Fruit fly (Drosophila melanogaster): ENCODE results near the gene CG6321.

DNA sequence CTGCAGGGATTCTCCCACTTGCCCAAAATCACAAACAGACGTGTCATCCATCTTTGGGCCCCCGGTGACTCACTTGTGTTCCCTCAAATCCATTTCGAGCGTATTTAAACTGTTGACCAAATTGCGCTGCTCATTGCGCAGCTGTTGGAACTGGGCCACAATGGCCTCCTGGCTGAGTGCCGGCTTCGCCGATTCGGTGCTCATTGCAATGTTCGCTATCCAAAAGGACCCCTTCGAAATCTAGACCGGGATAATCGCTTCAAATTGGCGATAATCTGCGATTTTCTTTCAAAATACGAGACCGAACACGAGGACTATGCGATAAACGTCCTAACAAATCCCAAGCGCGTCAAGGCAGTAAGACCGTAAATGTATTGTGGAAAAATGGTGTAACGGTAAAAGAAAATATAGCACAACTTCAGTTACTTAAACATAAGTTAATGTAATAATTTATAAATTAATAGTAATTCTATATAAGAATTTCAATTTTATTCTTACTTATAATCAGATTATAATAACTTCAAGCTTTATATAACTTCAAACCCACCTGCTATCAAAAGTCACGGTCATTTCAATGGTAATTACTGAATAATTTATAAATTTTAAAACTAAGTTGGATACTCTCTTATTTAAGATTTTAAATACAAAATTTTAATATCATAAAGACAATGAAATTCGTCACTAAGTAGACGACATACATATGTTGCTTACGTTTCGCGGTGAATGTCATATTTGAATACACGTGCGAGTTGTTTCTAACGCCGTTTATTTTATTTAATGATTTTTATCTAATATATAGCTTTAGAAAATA is 13.2 kb upstream of the CG6321 start, which contains the start of the genes Pfdn2 and Noc1:
- no peak for TF ChIP-seq EcR (GFP tag; optimal IDR thresholded peaks at IDR 0.05)
- TF ChIP-seq Ets98B (GFP tag; IDR thresholded peaks at IDR 0.05), result 0 out of 2 replicates have a peak, but pooled peaks have one; percentile 25
- no peak for TF ChIP-seq Pif1A (GFP tag; optimal IDR thresholded peaks at IDR 0.05)
- peak; percentile 36 for TF ChIP-seq CG17806 (tag; optimal IDR thresholded peaks at IDR 0.05)
- no peak for TF ChIP-seq CG12605 (GFP tag; IDR thresholded peaks at IDR 0.05)
- no peak for TF ChIP-seq CG8159 (tag; optimal IDR thresholded peaks at IDR 0.05)
- TF ChIP-seq CG14655 (GFP tag; optimal IDR thresholded peaks at IDR 0.05), result no peak
- TF ChIP-seq rn (GFP tag; IDR thresholded peaks at IDR 0.05), result no peak
- TF ChIP-seq CG32121 (GFP tag; IDR thresholded peaks at IDR 0.05), result no peak
- TF ChIP-seq CG4496 (GFP tag; IDR thresholded peaks at IDR 0.05), result no peak
